Fruit fly (Drosophila melanogaster): ENCODE results near the gene p38a.
A peak's percentile ranks its signal among the peaks of the same experiment; 100 is the strongest.

p38a gene

DNA sequence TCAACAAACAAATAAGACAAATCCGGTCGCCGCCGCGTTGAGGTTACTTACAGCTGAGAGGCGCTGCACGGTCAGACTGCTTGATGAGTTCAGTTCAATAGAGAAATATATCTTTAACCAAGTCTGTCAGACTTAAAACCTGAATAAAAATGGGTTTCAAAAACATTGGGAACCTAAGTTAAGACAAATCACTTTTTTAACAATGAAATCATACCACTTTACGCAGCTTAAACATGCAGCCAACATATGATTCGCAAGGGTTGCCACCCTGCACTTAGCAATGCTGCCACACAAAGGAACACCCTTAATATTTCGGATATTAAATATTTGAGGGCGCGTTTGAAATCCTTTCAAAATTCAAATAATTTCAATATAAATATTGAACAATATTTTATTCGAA, 36.5 kb upstream of the p38a start, which contains the start of gene CG5515 (continued):
- TF ChIP-seq CG1603 (tag; optimal IDR thresholded peaks at IDR 0.05) = peak; percentile 86
- TF ChIP-seq CG2202 (tag; optimal IDR thresholded peaks at IDR 0.05) = no peak
- peak; percentile 99 for TF ChIP-seq wek (GFP tag; optimal IDR thresholded peaks at IDR 0.05)
- no peak for TF ChIP-seq CG6854 (GFP tag; optimal IDR thresholded peaks at IDR 0.05)
- TF ChIP-seq h (optimal IDR thresholded peaks at IDR 0.05) = no peak
- TF ChIP-seq nom (GFP tag; optimal IDR thresholded peaks at IDR 0.05) = no peak
- TF ChIP-seq sim (GFP tag; IDR thresholded peaks at IDR 0.05) = no peak
- peak; percentile 66 for TF ChIP-seq CG18476 (GFP tag; optimal IDR thresholded peaks at IDR 0.05)
- peak; percentile 54 for TF ChIP-seq trem (tag; optimal IDR thresholded peaks at IDR 0.05)
- TF ChIP-seq CG4854 (GFP tag; optimal IDR thresholded peaks at IDR 0.05) = peak; percentile 52
- peak; percentile 61 for TF ChIP-seq CG10959 (GFP tag; IDR thresholded peaks at IDR 0.05)
- peak; percentile 72 for TF ChIP-seq al (GFP tag; IDR thresholded peaks at IDR 0.05)
- TF ChIP-seq inv (GFP tag; IDR thresholded peaks at IDR 0.05; ENCODE audit: partially characterized antibody) = peak; percentile 81
- TF ChIP-seq CG8944 (GFP tag; optimal IDR thresholded peaks at IDR 0.05) = peak; percentile 69
- TF ChIP-seq Awh (GFP tag; IDR thresholded peaks at IDR 0.05) = no peak
- peak; percentile 73 for TF ChIP-seq CG8089 (GFP tag; optimal IDR thresholded peaks at IDR 0.05)
- TF ChIP-seq CG6765 (GFP tag; optimal IDR thresholded peaks at IDR 0.05) = no peak
- peak; percentile 29 for TF ChIP-seq Dek (tag; optimal IDR thresholded peaks at IDR 0.05)
- peak; percentile 82 for TF ChIP-seq dmrt11E (tag; optimal IDR thresholded peaks at IDR 0.05)
- TF ChIP-seq Dip3 (GFP tag; optimal IDR thresholded peaks at IDR 0.05) = peak; percentile 86
- TF ChIP-seq CG30403 (GFP tag; optimal IDR thresholded peaks at IDR 0.05) = peak; percentile 87
- TF ChIP-seq gcm (GFP tag; optimal IDR thresholded peaks at IDR 0.05) = no peak
- peak; percentile 38 for TF ChIP-seq gcm2 (GFP tag; optimal IDR thresholded peaks at IDR 0.05)
- TF ChIP-seq kah (GFP tag; optimal IDR thresholded peaks at IDR 0.05) = no peak
- peak; percentile 51; the same call in 1 of the 2 replicates for TF ChIP-seq klu (GFP tag; IDR thresholded peaks at IDR 0.05)
- TF ChIP-seq gce (GFP tag; IDR thresholded peaks at IDR 0.05) = peak; percentile 38; the same call in 1 of the 3 replicates
- peak; percentile 86 for TF ChIP-seq H15 (GFP tag; IDR thresholded peaks at IDR 0.05)
- no peak for TF ChIP-seq pan (optimal IDR thresholded peaks at IDR 0.05)
- peak in 1 of 2 experiments; percentile 82 for TF ChIP-seq pan (GFP tag; optimal IDR thresholded peaks at IDR 0.05 in 1 of 2, IDR thresholded peaks at IDR 0.05 in 1 of 2)
- peak; percentile 72 for TF ChIP-seq tin (GFP tag; optimal IDR thresholded peaks at IDR 0.05)
- no peak for TF ChIP-seq Trl (optimal IDR thresholded peaks at IDR 0.05)
- peak; percentile 72 for TF ChIP-seq Trl (GFP tag; optimal IDR thresholded peaks at IDR 0.05)
- peak; percentile 80 for TF ChIP-seq CG14050 (GFP tag; IDR thresholded peaks at IDR 0.05)
- peak in 1 of 2 experiments; percentile 82 for TF ChIP-seq dpn (GFP tag; optimal IDR thresholded peaks at IDR 0.05)
- TF ChIP-seq ac (GFP tag; optimal IDR thresholded peaks at IDR 0.05) = no peak
- peak; percentile 36 for TF ChIP-seq CG33557 (GFP tag; optimal IDR thresholded peaks at IDR 0.05)
- TF ChIP-seq Camta (GFP tag; optimal IDR thresholded peaks at IDR 0.05) = no peak
- peak; percentile 80 for TF ChIP-seq H2.0 (GFP tag; IDR thresholded peaks at IDR 0.05)
- peak; percentile 75; the same call in 1 of the 2 replicates for TF ChIP-seq CG32767 (GFP tag; IDR thresholded peaks at IDR 0.05)
- TF ChIP-seq CG6813 (GFP tag; optimal IDR thresholded peaks at IDR 0.05) = no peak
- no peak for TF ChIP-seq CG4328 (GFP tag; optimal IDR thresholded peaks at IDR 0.05)
- TF ChIP-seq CG14860 (GFP tag; IDR thresholded peaks at IDR 0.05; ENCODE audit: partially characterized antibody) = peak; percentile 80
- TF ChIP-seq CG34376 (GFP tag; optimal IDR thresholded peaks at IDR 0.05) = no peak
- TF ChIP-seq Hr51 (GFP tag; optimal IDR thresholded peaks at IDR 0.05) = peak; percentile 80 to 81
- peak; percentile 44 for TF ChIP-seq da (GFP tag; optimal IDR thresholded peaks at IDR 0.05)
- no peak for TF ChIP-seq ERR (GFP tag; optimal IDR thresholded peaks at IDR 0.05)
- peak; percentile 80 for TF ChIP-seq ara (GFP tag; IDR thresholded peaks at IDR 0.05)
- no peak for TF ChIP-seq nau (GFP tag; optimal IDR thresholded peaks at IDR 0.05)
- TF ChIP-seq tll (GFP tag; optimal IDR thresholded peaks at IDR 0.05) = no peak
- peak; percentile 53 for TF ChIP-seq CG42726 (GFP tag; IDR thresholded peaks at IDR 0.05; ENCODE audit: partially characterized antibody)
- peak; percentile 48 for TF ChIP-seq Fer3 (tag; optimal IDR thresholded peaks at IDR 0.05)
